Fruit fly (Drosophila melanogaster): Measurements from ENCODE around the gene Gr93b.

Gr93b gene

dm6 chr3R:21886861-21887587, 43.5 kb upstream of the Gr93b start, which contains the start of the genes CG6678 and dnd:
Gene CG6678, plus strand, starts transcription at chr3R:21887029.
Gene dnd, minus strand, starts transcription at chr3R:21887355.
- peak; percentile 36 for TF ChIP-seq kni (GFP tag; optimal IDR thresholded peaks at IDR 0.05)
- 0 out of 3 replicates have a peak, but pooled peaks have one; percentile 3 for TF ChIP-seq sr (GFP tag; IDR thresholded peaks at IDR 0.05)
- peak; percentile 36 for TF ChIP-seq CG13287 (GFP tag; IDR thresholded peaks at IDR 0.05; ENCODE audit: partially characterized antibody)
- TF ChIP-seq Vsx1 (GFP tag; optimal IDR thresholded peaks at IDR 0.05), result peak; percentile 91
- no peak for TF ChIP-seq eve (GFP tag; optimal IDR thresholded peaks at IDR 0.05)
- 0 out of 2 replicates have a peak, but pooled peaks have one; percentile 21 for TF ChIP-seq bbx (GFP tag; IDR thresholded peaks at IDR 0.05; ENCODE audit: partially characterized antibody)
- TF ChIP-seq MBD-R2 (GFP tag; IDR thresholded peaks at IDR 0.05), result peak; percentile 35
- peak; percentile 43 for TF ChIP-seq sens (GFP tag)
- no peak; the same call in 2 of the 3 replicates for TF ChIP-seq ci (GFP tag; IDR thresholded peaks at IDR 0.05)
- no peak for TF ChIP-seq nom (GFP tag; optimal IDR thresholded peaks at IDR 0.05)
- peak; percentile 88 for TF ChIP-seq CG2116 (GFP tag; optimal IDR thresholded peaks at IDR 0.05)
- peak; percentile 97 for TF ChIP-seq Rfx (GFP tag; IDR thresholded peaks at IDR 0.05)
- TF ChIP-seq exex (tag; optimal IDR thresholded peaks at IDR 0.05), result peak; percentile 56
- no peak for TF ChIP-seq CG18619 (GFP tag; optimal IDR thresholded peaks at IDR 0.05)
- peak; percentile 81 for TF ChIP-seq Dp (GFP tag; optimal IDR thresholded peaks at IDR 0.05)
- peak; percentile 36 for TF ChIP-seq stwl (tag; optimal IDR thresholded peaks at IDR 0.05)
- no peak for TF ChIP-seq HLH54F (GFP tag; optimal IDR thresholded peaks at IDR 0.05)
- TF ChIP-seq NFAT (GFP tag; IDR thresholded peaks at IDR 0.05), result peak; percentile 59; the same call in 1 of the 2 replicates
- peak; percentile 90 for TF ChIP-seq E2f2 (GFP tag; IDR thresholded peaks at IDR 0.05)
- no peak for TF ChIP-seq H15 (GFP tag; IDR thresholded peaks at IDR 0.05)
- peak in 1 of 2 experiments; percentile 81 for TF ChIP-seq Pdp1 (GFP tag; optimal IDR thresholded peaks at IDR 0.05)
- peak; percentile 82 for TF ChIP-seq CG4360 (GFP tag; IDR thresholded peaks at IDR 0.05)
- peak; percentile 92 for TF ChIP-seq crol (GFP tag; IDR thresholded peaks at IDR 0.05)
- peak; percentile 68 for TF ChIP-seq CG10267 (tag; optimal IDR thresholded peaks at IDR 0.05)
- peak; percentile 72 for TF ChIP-seq Sry-δ (GFP tag; optimal IDR thresholded peaks at IDR 0.05)
- peak; percentile 49 for TF ChIP-seq Adf1 (GFP tag; IDR thresholded peaks at IDR 0.05)
- peak; percentile 37; the same call in 1 of the 4 replicates for TF ChIP-seq Dll (GFP tag; IDR thresholded peaks at IDR 0.05; ENCODE audit: partially characterized antibody)
- peak; percentile 35 for TF ChIP-seq pzg (GFP tag; optimal IDR thresholded peaks at IDR 0.05)
- peak; percentile 60 for TF ChIP-seq Dref (GFP tag; IDR thresholded peaks at IDR 0.05)
- no peak for TF ChIP-seq sisA (GFP tag; IDR thresholded peaks at IDR 0.05)
- TF ChIP-seq dmrt99B (tag; optimal IDR thresholded peaks at IDR 0.05), result no peak
- no peak for TF ChIP-seq CG33213 (GFP tag; optimal IDR thresholded peaks at IDR 0.05)
- TF ChIP-seq vfl (GFP tag; optimal IDR thresholded peaks at IDR 0.05), result no peak
- TF ChIP-seq CG9437 (GFP tag; optimal IDR thresholded peaks at IDR 0.05), result peak; percentile 10
- no peak for TF ChIP-seq nerfin-2 (GFP tag; IDR thresholded peaks at IDR 0.05; ENCODE audit: partially characterized antibody)
- TF ChIP-seq CG31365 (tag; optimal IDR thresholded peaks at IDR 0.05), result peak; percentile 14
- TF ChIP-seq crp (GFP tag; optimal IDR thresholded peaks at IDR 0.05), result peak in 1 of 2 experiments; percentile 28

dm6 chr3R:21885450-21885849, 41.9 kb upstream of the Gr93b start, which contains the start of gene CG17819:
Gene CG17819, minus strand, starts transcription at chr3R:21885550.
- TF ChIP-seq CG12744 (GFP tag; optimal IDR thresholded peaks at IDR 0.05) (no peak), Chrac-16 (GFP tag; optimal IDR thresholded peaks at IDR 0.05) (no peak)
